Fruit fly (Drosophila melanogaster): Measurements from ENCODE around the gene Tengl2.

The Tengl2 gene

dm6 chr2L:2227316-2227715 lies 11.9 kb downstream of the Tengl2 start (continued):
- TF ChIP-seq CG1024 (GFP tag; IDR thresholded peaks at IDR 0.05) (peak; percentile 50; the same call in 1 of the 2 replicates), CG10431 (GFP tag; optimal IDR thresholded peaks at IDR 0.05) (no peak), D19B (GFP tag; optimal IDR thresholded peaks at IDR 0.05) (no peak), sr (GFP tag; IDR thresholded peaks at IDR 0.05) (peak; percentile 53; the same call in 1 of the 3 replicates), Six4 (GFP tag; optimal IDR thresholded peaks at IDR 0.05) (peak; percentile 27), CG14860 (GFP tag; IDR thresholded peaks at IDR 0.05; ENCODE audit: partially characterized antibody) (no peak), H2.0 (GFP tag; IDR thresholded peaks at IDR 0.05) (peak; percentile 54; the same call in 1 of the 2 replicates), CG13424 (tag; optimal IDR thresholded peaks at IDR 0.05) (peak; percentile 56), fd102C (GFP tag; optimal IDR thresholded peaks at IDR 0.05) (no peak), btn (GFP tag; optimal IDR thresholded peaks at IDR 0.05) (no peak), CG3065 (GFP tag; optimal IDR thresholded peaks at IDR 0.05) (no peak), CG4730 (GFP tag; IDR thresholded peaks at IDR 0.05) (no peak), CG34422 (GFP tag; IDR thresholded peaks at IDR 0.05) (peak; percentile 49; the same call in 1 of the 3 replicates), az2 (GFP tag; optimal IDR thresholded peaks at IDR 0.05) (peak; percentile 33), PHDP (tag; optimal IDR thresholded peaks at IDR 0.05) (peak; percentile 51), CG31441 (GFP tag; IDR thresholded peaks at IDR 0.05) (peak; percentile 44; the same call in 1 of the 2 replicates), sd (tag; optimal IDR thresholded peaks at IDR 0.05) (no peak), CG9437 (GFP tag; optimal IDR thresholded peaks at IDR 0.05) (peak; percentile 19), cato (GFP tag; optimal IDR thresholded peaks at IDR 0.05; ENCODE audit: borderline replicate concordance) (no peak), Mes4 (GFP tag; optimal IDR thresholded peaks at IDR 0.05) (no peak), Hr3 (GFP tag; optimal IDR thresholded peaks at IDR 0.05) (peak; percentile 16), CG11093 (GFP tag; IDR thresholded peaks at IDR 0.05) (no peak), ac (GFP tag; optimal IDR thresholded peaks at IDR 0.05) (no peak), pan (optimal IDR thresholded peaks at IDR 0.05) (no peak), pan (GFP tag; optimal IDR thresholded peaks at IDR 0.05 in 1 of 2, IDR thresholded peaks at IDR 0.05 in 1 of 2) (peak in 1 of 2 experiments; percentile 63), Trl (optimal IDR thresholded peaks at IDR 0.05) (peak; percentile 43 to 50), Trl (GFP tag; optimal IDR thresholded peaks at IDR 0.05) (no peak), Xrp1 (GFP tag; IDR thresholded peaks at IDR 0.05) (peak; percentile 33; the same call in 1 of the 2 replicates), disco-r (GFP tag; optimal IDR thresholded peaks at IDR 0.05) (no peak), dimm (GFP tag; IDR thresholded peaks at IDR 0.05) (no peak), CG1603 (tag; optimal IDR thresholded peaks at IDR 0.05) (peak; percentile 72), vnd (GFP tag; IDR thresholded peaks at IDR 0.05; ENCODE audit: partially characterized antibody) (no peak), Hr78 (GFP tag; optimal IDR thresholded peaks at IDR 0.05) (peak in 1 of 2 experiments; percentile 37), br (optimal IDR thresholded peaks at IDR 0.05) (no peak), jigr1 (GFP tag; IDR thresholded peaks at IDR 0.05) (no peak), CG7786 (GFP tag; optimal IDR thresholded peaks at IDR 0.05) (peak; percentile 22), CG2875 (GFP tag; optimal IDR thresholded peaks at IDR 0.05) (peak; percentile 54), mirr (GFP tag; optimal IDR thresholded peaks at IDR 0.05) (no peak), repo (GFP tag; optimal IDR thresholded peaks at IDR 0.05) (no peak), usp (GFP tag; optimal IDR thresholded peaks at IDR 0.05) (no peak), gem (tag; optimal IDR thresholded peaks at IDR 0.05) (peak; percentile 69), Ada2b (GFP tag; IDR thresholded peaks at IDR 0.05) (peak; percentile 16; the same call in 1 of the 2 replicates), prd (optimal IDR thresholded peaks at IDR 0.05) (no peak), prd (GFP tag; IDR thresholded peaks at IDR 0.05) (peak; percentile 51; the same call in 2 of the 3 replicates), CG8765 (GFP tag; IDR thresholded peaks at IDR 0.05) (no peak), HLH54F (GFP tag; optimal IDR thresholded peaks at IDR 0.05) (peak; percentile 10), Adf1 (GFP tag; IDR thresholded peaks at IDR 0.05) (no peak), zen (tag; optimal IDR thresholded peaks at IDR 0.05) (no peak), CG9609 (GFP tag; optimal IDR thresholded peaks at IDR 0.05) (no peak), tgo (GFP tag; IDR thresholded peaks at IDR 0.05) (peak; percentile 52; the same call in 2 of the 3 replicates), so (GFP tag; IDR thresholded peaks at IDR 0.05) (peak; percentile 61; the same call in 1 of the 3 replicates), kay (GFP tag; optimal IDR thresholded peaks at IDR 0.05) (no peak), TFAM (GFP tag; optimal IDR thresholded peaks at IDR 0.05) (no peak)
